Worm (Caenorhabditis elegans) whole organism, L4/young adult: Measurements from ENCODE around the gene xbx-5.

Experiments used
- W03F9.2 ChIP-seq: fragments of 150-350 bp; optimal IDR thresholded peaks from 2 replicates; lab custom pipeline; 2014; ENCODE audit warnings: missing biosample characterization, missing genetic modification characterization
- dao-5 ChIP-seq: sonication (generic microtip); optimal IDR thresholded peaks from 2 replicates; lab custom pipeline; 2016; ENCODE audit warnings: missing genotype, missing genetic modification characterization, moderate library complexity, missing compliant biosample characterization
- him-1 ChIP-seq: sonication (generic microtip); optimal IDR thresholded peaks from 2 replicates; lab custom pipeline; 2016; ENCODE audit warnings: missing genotype, missing genetic modification reagents, missing genetic modification characterization, missing compliant biosample characterization

- TF ChIP-seq W03F9.2 (no peak), him-1 (tag; lab: Kevin White, UChicago) (no peak), dao-5 (tag; lab: Kevin White, UChicago) (no peak)
These were observed 4.7 kb upstream of the xbx-5 start, which contains the start of gene toh-1 for ce11 chrIII:3809008-3809407.
